Worm (Caenorhabditis elegans) whole organism, L4 larva: Measurements from ENCODE around the gene R13A5.15.

Source experiments
- F37D6.2 ChIP-seq: sonication (generic microtip); optimal IDR thresholded peaks from 2 replicates; lab custom pipeline; 2016; ENCODE audit warnings: mild to moderate bottlenecking, missing genetic modification characterization, missing compliant biosample characterization
- F49E8.2 ChIP-seq: sonication (generic microtip); optimal IDR thresholded peaks from 2 replicates; lab custom pipeline; 2016; ENCODE audit warnings: missing compliant biosample characterization, mild to moderate bottlenecking, missing genetic modification characterization, borderline replicate concordance
- T20F7.1 ChIP-seq: fragments of 200-800 bp; sonication (Bioruptor generic); optimal IDR thresholded peaks from 2 replicates; lab custom pipeline; 2018; ENCODE audit warnings: mild to moderate bottlenecking, missing genetic modification characterization, missing compliant biosample characterization
- T26A8.4 ChIP-seq: fragments of 200-800 bp; sonication (Bioruptor generic); IDR thresholded peaks from 2 replicates; pipeline ENCODE4 v1.3.6; 2022; ENCODE audit warnings: missing genetic modification characterization, missing compliant biosample characterization
- Y105C5A.15 ChIP-seq: fragments of 200-800 bp; sonication (Bioruptor generic); IDR thresholded peaks from 2 replicates; pipeline ENCODE4 v1.3.6; 2022; ENCODE audit warnings: missing genetic modification characterization, missing compliant biosample characterization
- Y48G9A.11 ChIP-seq: fragments of 200-800 bp; sonication (Bioruptor generic); IDR thresholded peaks from 2 replicates; pipeline ENCODE4 v1.3.6; 2022; ENCODE audit warnings: missing genetic modification reagents, missing genetic modification characterization, missing compliant biosample characterization
- aly-2 ChIP-seq: sonication (generic microtip); optimal IDR thresholded peaks from 2 replicates; lab custom pipeline; 2018; ENCODE audit warnings: missing biosample characterization, missing genetic modification characterization
- ama-1 ChIP-seq: fragments of 150-350 bp; optimal IDR thresholded peaks from 2 replicates; lab custom pipeline; 2014; ENCODE audit warnings: inconsistent platforms, mixed read lengths
- attf-4 ChIP-seq: sonication (generic microtip); optimal IDR thresholded peaks from 3 replicates; lab custom pipeline; 2017; ENCODE audit warnings: missing biosample characterization, missing genetic modification characterization
- ceh-44 ChIP-seq: fragments of 200-800 bp; sonication (Bioruptor generic); IDR thresholded peaks from 2 replicates; pipeline ENCODE4 v1.3.6; 2022; ENCODE audit warnings: missing genetic modification reagents, missing genetic modification characterization, missing compliant biosample characterization
- ceh-82 ChIP-seq: sonication (generic microtip); optimal IDR thresholded peaks from 2 replicates; lab custom pipeline; 2017; ENCODE audit warnings: missing biosample characterization, missing genetic modification characterization
- ces-1 ChIP-seq: fragments of 150-350 bp; sonication (generic microtip); optimal IDR thresholded peaks from 4 replicates; lab custom pipeline; 2014; ENCODE audit warnings: missing biosample characterization, missing genetic modification reagents, missing genetic modification characterization
- ctbp-1 ChIP-seq: fragments of 200-800 bp; sonication (Bioruptor generic); IDR thresholded peaks from 2 replicates; pipeline ENCODE4 v1.3.6; 2022; ENCODE audit warnings: missing genetic modification reagents, missing genetic modification characterization, missing compliant biosample characterization
- daf-12 ChIP-seq: fragments of 150-350 bp; optimal IDR thresholded peaks from 2 replicates; lab custom pipeline; 2014; ENCODE audit warnings: missing biosample characterization, missing genetic modification reagents, missing genetic modification characterization
- daf-16 ChIP-seq, 3 experiments: sonication (generic microtip); optimal IDR thresholded peaks; 2 replicates each; lab custom pipeline; 2016 to 2017; ENCODE audit warnings: missing genetic modification characterization in 3 of 3, missing genetic modification reagents in 3 of 3, mild to moderate bottlenecking in 2 of 3, missing compliant biosample characterization in 2 of 3, missing biosample characterization in 1 of 3, moderate library complexity in 1 of 3
- daf-8 ChIP-seq: fragments of 200-800 bp; sonication (Bioruptor generic); IDR thresholded peaks from 2 replicates; pipeline ENCODE4 v1.3.6; 2022; ENCODE audit warnings: missing genetic modification characterization, missing compliant biosample characterization
- dmd-6 ChIP-seq: fragments of 200-800 bp; sonication (Bioruptor generic); IDR thresholded peaks from 2 replicates; pipeline ENCODE4 v1.3.6; 2022; ENCODE audit warnings: missing genetic modification reagents, missing genetic modification characterization, missing compliant biosample characterization
- dmd-8 ChIP-seq: fragments of 200-800 bp; sonication (Bioruptor generic); IDR thresholded peaks from 2 replicates; pipeline ENCODE4 v1.3.6; 2022; ENCODE audit warnings: missing genetic modification characterization, missing compliant biosample characterization
- duxl-1 ChIP-seq: sonication (generic microtip); optimal IDR thresholded peaks from 2 replicates; lab custom pipeline; 2016; ENCODE audit warnings: mild to moderate bottlenecking, missing genetic modification characterization, moderate library complexity, missing compliant biosample characterization; ENCODE audit not compliant: poor library complexity
- egl-43 ChIP-seq: fragments of 200-800 bp; sonication (Bioruptor generic); IDR thresholded peaks from 2 replicates; pipeline ENCODE4 v1.3.6; 2022; ENCODE audit warnings: missing genetic modification reagents, missing genetic modification characterization, missing compliant biosample characterization
- fkh-10 ChIP-seq: fragments of 150-350 bp; optimal IDR thresholded peaks from 2 replicates; lab custom pipeline; 2014; ENCODE audit warnings: missing biosample characterization, missing genetic modification reagents, missing genetic modification characterization
- hif-1 ChIP-seq, 2 experiments: sonication (generic microtip); optimal IDR thresholded peaks; 2 replicates each; lab custom pipeline; 2016 to 2017; ENCODE audit warnings: missing compliant biosample characterization in 2 of 2, missing genetic modification characterization in 2 of 2, missing genetic modification reagents in 2 of 2, missing genotype in 2 of 2, mild to moderate bottlenecking in 1 of 2
- hlh-11 ChIP-seq: fragments of 200-800 bp; sonication (Bioruptor generic); optimal IDR thresholded peaks from 2 replicates; lab custom pipeline; 2018; ENCODE audit warnings: mild to moderate bottlenecking, missing genetic modification characterization, missing compliant biosample characterization
- hlh-30 ChIP-seq: sonication (generic microtip); optimal IDR thresholded peaks from 2 replicates; lab custom pipeline; 2017; ENCODE audit warnings: antibody characterized with exemption, mild to moderate bottlenecking, missing genetic modification characterization, missing compliant biosample characterization; ENCODE audit not compliant: insufficient read depth
- lin-13 ChIP-seq: fragments of 150-350 bp; optimal IDR thresholded peaks from 2 replicates; lab custom pipeline; 2014; ENCODE audit warnings: missing biosample characterization, missing genetic modification reagents, missing genetic modification characterization
- lin-39 ChIP-seq: fragments of 150-350 bp; optimal IDR thresholded peaks from 2 replicates; lab custom pipeline; 2014; ENCODE audit warnings: missing biosample characterization, missing genetic modification reagents, missing genetic modification characterization
- lir-3 ChIP-seq: sonication (generic microtip); optimal IDR thresholded peaks from 2 replicates; lab custom pipeline; 2016; ENCODE audit warnings: mild to moderate bottlenecking, missing genetic modification characterization, missing compliant biosample characterization
- madf-5 ChIP-seq, 2 experiments: fragments of 200-800 bp; sonication (Bioruptor generic); IDR thresholded peaks; 2 replicates each; pipeline ENCODE4 v1.3.6; 2022; ENCODE audit warnings: missing compliant biosample characterization in 2 of 2, missing genetic modification characterization in 2 of 2
- mdt-29 ChIP-seq: fragments of 200-800 bp; sonication (Bioruptor generic); IDR thresholded peaks from 2 replicates; pipeline ENCODE4 v1.3.6; 2022; ENCODE audit warnings: missing genetic modification reagents, missing genetic modification characterization, missing compliant biosample characterization
- mep-1 ChIP-seq: fragments of 150-350 bp; sonication (generic microtip); optimal IDR thresholded peaks from 3 replicates; lab custom pipeline; 2014; ENCODE audit warnings: missing biosample characterization, missing genetic modification characterization
- mes-2 ChIP-seq: sonication (generic microtip); optimal IDR thresholded peaks from 2 replicates; lab custom pipeline; 2016; ENCODE audit warnings: missing genotype, mild to moderate bottlenecking, missing genetic modification characterization, missing compliant biosample characterization; ENCODE audit not compliant: poor library complexity, severe bottlenecking
- nhr-10 ChIP-seq: fragments of 150-350 bp; optimal IDR thresholded peaks from 2 replicates; lab custom pipeline; 2014; ENCODE audit warnings: missing biosample characterization, missing genetic modification characterization
- nhr-11 ChIP-seq: fragments of 150-350 bp; optimal IDR thresholded peaks from 2 replicates; lab custom pipeline; 2014; ENCODE audit warnings: missing biosample characterization, missing genetic modification characterization
- nhr-111 ChIP-seq: fragments of 200-800 bp; sonication (Bioruptor generic); optimal IDR thresholded peaks from 2 replicates; lab custom pipeline; 2018; ENCODE audit warnings: mild to moderate bottlenecking, missing genetic modification characterization, missing compliant biosample characterization
- nhr-237 ChIP-seq: sonication (generic microtip); optimal IDR thresholded peaks from 2 replicates; lab custom pipeline; 2017; ENCODE audit warnings: missing biosample characterization, missing genetic modification characterization
- nhr-25 ChIP-seq: sonication (generic microtip); optimal IDR thresholded peaks from 2 replicates; lab custom pipeline; 2017; ENCODE audit warnings: missing genetic modification characterization, mild to moderate bottlenecking, missing compliant biosample characterization, antibody characterized with exemption, moderate library complexity, borderline replicate concordance; ENCODE audit not compliant: insufficient read depth
- nhr-28 ChIP-seq: fragments of 150-350 bp; optimal IDR thresholded peaks from 2 replicates; lab custom pipeline; 2014; ENCODE audit warnings: missing biosample characterization, missing genetic modification characterization
- nhr-48 ChIP-seq: sonication (generic microtip); optimal IDR thresholded peaks from 2 replicates; lab custom pipeline; 2016; ENCODE audit warnings: mild to moderate bottlenecking, missing genetic modification characterization, missing compliant biosample characterization
- pqm-1 ChIP-seq: sonication (generic microtip); optimal IDR thresholded peaks from 2 replicates; lab custom pipeline; 2017; ENCODE audit warnings: missing biosample characterization, missing genetic modification characterization
- rbr-2 ChIP-seq: sonication (generic microtip); optimal IDR thresholded peaks from 2 replicates; lab custom pipeline; 2016; ENCODE audit warnings: missing genotype, missing genetic modification characterization, missing compliant biosample characterization
- spr-1 ChIP-seq: sonication (generic microtip); optimal IDR thresholded peaks from 2 replicates; lab custom pipeline; 2016; ENCODE audit warnings: mild to moderate bottlenecking, missing genetic modification characterization, missing compliant biosample characterization
- zag-1 ChIP-seq: fragments of 150-350 bp; optimal IDR thresholded peaks from 2 replicates; lab custom pipeline; 2014; ENCODE audit warnings: missing biosample characterization, missing genetic modification characterization
- zfp-2 ChIP-seq: sonication (generic microtip); optimal IDR thresholded peaks from 2 replicates; lab custom pipeline; 2016; ENCODE audit warnings: mild to moderate bottlenecking, missing genetic modification characterization, missing compliant biosample characterization
- ztf-11 ChIP-seq: fragments of 150-350 bp; optimal IDR thresholded peaks from 2 replicates; lab custom pipeline; 2014; ENCODE audit warnings: missing biosample characterization, missing genetic modification characterization

Gene R13A5.15

DNA sequence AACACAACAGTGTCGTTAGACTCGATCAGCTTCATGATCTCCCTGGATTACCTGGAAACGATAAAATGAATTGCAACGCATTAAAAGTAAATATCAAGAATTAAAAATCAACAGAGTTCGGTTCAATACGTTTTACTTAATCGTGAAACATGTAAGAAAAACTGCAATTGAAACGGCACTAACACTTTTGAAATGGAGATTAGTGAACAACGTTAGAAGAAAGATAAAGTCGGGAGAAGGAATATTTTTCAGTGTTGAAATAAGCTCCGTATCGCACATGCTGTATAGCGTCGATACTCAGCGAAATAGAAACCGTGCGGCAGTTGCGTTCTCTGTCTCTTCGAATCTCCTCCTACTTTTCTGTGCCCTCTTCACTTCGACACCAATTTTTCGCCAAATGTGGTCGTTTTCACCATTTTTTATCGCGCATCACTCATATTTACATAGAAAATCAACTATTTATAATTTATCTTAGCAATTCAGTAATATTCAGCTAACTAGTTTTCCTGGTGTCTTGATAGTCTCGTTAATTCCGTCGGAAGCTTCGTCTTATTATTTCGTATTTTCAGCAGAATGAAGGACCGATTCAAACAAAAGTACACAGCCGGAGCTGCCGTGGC, 15.2 kb downstream of the R13A5.15 start, which contains the start of the genes rpl-9 and lpd-7 (continued):
- TF ChIP-seq nhr-25 (tag; lab: Kevin White, UChicago) (peak; percentile 42), ces-1 (GFP tag; lab: Kevin White, UChicago) (no peak), mes-2 (tag; lab: Kevin White, UChicago) (peak; percentile 86), ctbp-1 (GFP tag; lab: Robert Waterston, UW) (no peak), Y48G9A.11 (GFP tag; lab: Robert Waterston, UW) (no peak), hlh-11 (tag; lab: Kevin White, UChicago) (peak; percentile 71), nhr-28 (peak; percentile 82), nhr-48 (no peak), egl-43 (GFP tag; lab: Robert Waterston, UW) (no peak), T20F7.1 (GFP tag; lab: Kevin White, UChicago) (peak; percentile 70), mdt-29 (GFP tag; lab: Robert Waterston, UW) (no peak), pqm-1 (tag; lab: Kevin White, UChicago) (no peak), nhr-111 (GFP tag; lab: Kevin White, UChicago) (no peak), ceh-82 (tag; lab: Kevin White, UChicago) (no peak), F49E8.2 (tag; lab: Kevin White, UChicago) (no peak), nhr-11 (peak; percentile 89), T26A8.4 (no peak), ztf-11 (no peak), ama-1 (lab: Kevin White, UChicago) (no peak), nhr-237 (tag; lab: Kevin White, UChicago) (no peak), attf-4 (tag; lab: Kevin White, UChicago) (no peak), duxl-1 (tag; lab: Kevin White, UChicago) (peak; percentile 55), ceh-44 (no peak), dmd-6 (GFP tag; lab: Robert Waterston, UW) (peak; percentile 41; the same call in 1 of the 2 replicates), hif-1 (tag; optimal IDR thresholded peaks at IDR 0.05; lab: Kevin White, UChicago) (peak in 1 of 2 experiments; percentile 63), lir-3 (no peak), daf-12 (tag; lab: Kevin White, UChicago) (no peak), zag-1 (tag; lab: Kevin White, UChicago) (no peak), spr-1 (no peak), rbr-2 (peak; percentile 69), aly-2 (tag; lab: Kevin White, UChicago) (no peak), zfp-2 (peak; percentile 89), lin-39 (tag; lab: Kevin White, UChicago) (no peak), dmd-8 (GFP tag; lab: Robert Waterston, UW) (no peak), fkh-10 (peak; percentile 59), daf-16 (GFP tag; optimal IDR thresholded peaks at IDR 0.05; lab: Kevin White, UChicago) (no peak), daf-16 (tag; optimal IDR thresholded peaks at IDR 0.05; lab: Kevin White, UChicago) (peak; percentile 71), hlh-30 (tag; lab: Kevin White, UChicago) (peak; percentile 75), daf-8 (GFP tag; lab: Robert Waterston, UW) (no peak), F37D6.2 (no peak), nhr-10 (no peak), Y105C5A.15 (GFP tag; lab: Robert Waterston, UW) (no peak), mep-1 (tag; lab: Kevin White, UChicago) (peak; percentile 91), madf-5 (GFP tag; IDR thresholded peaks at IDR 0.05; lab: Robert Waterston, UW) (no peak), lin-13 (peak; percentile 71)
- TF ChIP-seq, all 104 proteins: peak for 31
